Worm (Caenorhabditis elegans): Measurements from ENCODE around the gene nspa-8.
"Not testable (repeated sequence)": the region's sequence is repeated elsewhere in the genome, so short reads cannot be mapped to it uniquely, and the experiment has no call there.

nspa-8 gene

ce11 chrV:14826952-14827351 is at the start of gene nspa-8:
TSS of gene nspa-8 (minus strand) at chrV:14827052.
- not testable (repeated sequence) for TF ChIP-seq madf-5 (GFP tag; IDR thresholded peaks at IDR 0.05); lir-3 (tag; optimal IDR thresholded peaks at IDR 0.05); arid-1 (GFP tag; conservative IDR thresholded peaks at IDR 0.05)

ce11 chrV:14876257-14876656 is 49.4 kb upstream of the nspa-8 start:
- TF ChIP-seq ctbp-1 (GFP tag; IDR thresholded peaks at IDR 0.05) (0 out of 2 replicates have a peak, but pooled peaks have one; percentile 19), hif-1 (tag; optimal IDR thresholded peaks at IDR 0.05) (no peak), lin-29 (GFP tag; IDR thresholded peaks at IDR 0.05) (no peak), ztf-7 (tag; optimal IDR thresholded peaks at IDR 0.05) (no peak), lir-3 (tag; optimal IDR thresholded peaks at IDR 0.05) (no peak), nhr-111 (GFP tag; optimal IDR thresholded peaks at IDR 0.05) (no peak), madf-9 (GFP tag; conservative IDR thresholded peaks at IDR 0.05) (no peak), mdt-29 (GFP tag; IDR thresholded peaks at IDR 0.05) (peak; percentile 53; the same call in 1 of the 2 replicates), hlh-30 (tag; optimal IDR thresholded peaks at IDR 0.05; ENCODE audit: insufficient read depth) (peak; percentile 18), ceh-20 (GFP tag; IDR thresholded peaks at IDR 0.05) (peak; percentile 62; the same call in 1 of the 2 replicates), ZK337.2 (GFP tag; IDR thresholded peaks at IDR 0.05) (peak; percentile 63; the same call in 1 of the 2 replicates), daf-19 (GFP tag; conservative IDR thresholded peaks at IDR 0.05) (no peak), lin-13 (GFP tag; optimal IDR thresholded peaks at IDR 0.05) (no peak), Y48G9A.11 (GFP tag; IDR thresholded peaks at IDR 0.05) (0 out of 2 replicates have a peak, but pooled peaks have one; percentile 17), nhr-76 (tag; optimal IDR thresholded peaks at IDR 0.05) (no peak), spr-1 (tag; optimal IDR thresholded peaks at IDR 0.05) (no peak), snpc-4 (tag; optimal IDR thresholded peaks at IDR 0.05) (peak; percentile 91), nhr-48 (tag; optimal IDR thresholded peaks at IDR 0.05) (no peak), mep-1 (tag; optimal IDR thresholded peaks at IDR 0.05) (no peak), attf-4 (tag; optimal IDR thresholded peaks at IDR 0.05) (no peak), ceh-44 (GFP tag; IDR thresholded peaks at IDR 0.05) (peak; percentile 69; the same call in 1 of the 2 replicates), jun-1 (tag; optimal IDR thresholded peaks at IDR 0.05) (no peak), dmd-6 (GFP tag; IDR thresholded peaks at IDR 0.05) (peak; percentile 38), nhr-237 (tag; optimal IDR thresholded peaks at IDR 0.05) (no peak), duxl-1 (tag; optimal IDR thresholded peaks at IDR 0.05; ENCODE audit: poor library complexity) (peak; percentile 63), hmg-1.1 (GFP tag; IDR thresholded peaks at IDR 0.05) (peak; percentile 74), nhr-11 (tag; optimal IDR thresholded peaks at IDR 0.05) (no peak), ceh-62 (tag; optimal IDR thresholded peaks at IDR 0.05) (no peak), T26A8.4 (GFP tag; IDR thresholded peaks at IDR 0.05) (peak; percentile 44; the same call in 1 of the 2 replicates), dmd-8 (GFP tag; IDR thresholded peaks at IDR 0.05) (peak; percentile 49; the same call in 1 of the 2 replicates), F10B5.3 (tag; optimal IDR thresholded peaks at IDR 0.05) (peak; percentile 1), tag-97 (GFP tag; IDR thresholded peaks at IDR 0.05) (no peak), dmd-9 (GFP tag; IDR thresholded peaks at IDR 0.05) (no peak), ces-1 (GFP tag; optimal IDR thresholded peaks at IDR 0.05) (no peak), pqm-1 (tag; optimal IDR thresholded peaks at IDR 0.05) (no peak), nhr-10 (tag; optimal IDR thresholded peaks at IDR 0.05) (no peak), lin-38 (GFP tag; IDR thresholded peaks at IDR 0.05) (no peak), zfp-3 (GFP tag; conservative IDR thresholded peaks at IDR 0.05) (no peak), Y5F2A.4 (GFP tag; optimal IDR thresholded peaks at IDR 0.05) (no peak), madf-5 (GFP tag; IDR thresholded peaks at IDR 0.05) (no peak), mxl-2 (GFP tag; conservative IDR thresholded peaks at IDR 0.05) (0 out of 2 replicates have a peak, but pooled peaks have one; percentile 14), daf-16 (GFP tag; optimal IDR thresholded peaks at IDR 0.05) (peak in 1 of 2 experiments; percentile 42), daf-16 (tag; optimal IDR thresholded peaks at IDR 0.05) (no peak), snpc-1.2 (GFP tag; IDR thresholded peaks at IDR 0.05) (no peak; the same call in 1 of the 2 replicates), rbr-2 (tag; optimal IDR thresholded peaks at IDR 0.05) (peak; percentile 35), lin-1 (GFP tag; IDR thresholded peaks at IDR 0.05) (no peak), zip-11 (GFP tag; IDR thresholded peaks at IDR 0.05) (no peak), cey-2 (tag; optimal IDR thresholded peaks at IDR 0.05; ENCODE audit: borderline replicate concordance, insufficient read depth) (no peak)
